Worm (Caenorhabditis elegans) whole organism, early embryonic: ENCODE results near the gene fbxa-13.

Experiments
- B0310.2 ChIP-seq: sonication (generic microtip); optimal IDR thresholded peaks from 2 replicates; lab custom pipeline; 2016; ENCODE audit warnings: mild to moderate bottlenecking, missing genetic modification characterization, missing compliant biosample characterization
- F13C5.2 ChIP-seq: sonication (generic microtip); optimal IDR thresholded peaks from 2 replicates; lab custom pipeline; 2017; ENCODE audit warnings: mild to moderate bottlenecking, missing genetic modification characterization, inconsistent platforms, missing compliant biosample characterization
- aly-1 ChIP-seq: sonication (generic microtip); optimal IDR thresholded peaks from 2 replicates; lab custom pipeline; 2016; ENCODE audit warnings: missing genetic modification characterization, missing compliant biosample characterization
- ama-1 ChIP-seq: fragments of 150-350 bp; optimal IDR thresholded peaks from 2 replicates; lab custom pipeline; 2014
- ceh-13 ChIP-seq: fragments of 200-800 bp; sonication (Bioruptor generic); optimal IDR thresholded peaks from 2 replicates; lab custom pipeline; 2018; ENCODE audit warnings: mild to moderate bottlenecking, missing genetic modification characterization, missing compliant biosample characterization
- ceh-36 ChIP-seq: sonication (generic microtip); optimal IDR thresholded peaks from 2 replicates; lab custom pipeline; 2016; ENCODE audit warnings: missing genetic modification characterization, inconsistent platforms, missing compliant biosample characterization
- ets-7 ChIP-seq: sonication (generic microtip); optimal IDR thresholded peaks from 2 replicates; lab custom pipeline; 2016; ENCODE audit warnings: missing genotype, missing genetic modification characterization, missing compliant biosample characterization
- flt-1 ChIP-seq: fragments of 200-800 bp; sonication (Bioruptor generic); IDR thresholded peaks from 2 replicates; pipeline ENCODE4 v1.3.6; 2022; ENCODE audit warnings: missing genetic modification characterization, missing compliant biosample characterization
- hmbx-1 ChIP-seq: sonication (generic microtip); optimal IDR thresholded peaks from 2 replicates; lab custom pipeline; 2016; ENCODE audit warnings: mild to moderate bottlenecking, missing genetic modification characterization, missing compliant biosample characterization
- hmg-4 ChIP-seq: fragments of 200-800 bp; sonication (Bioruptor generic); optimal IDR thresholded peaks from 2 replicates; lab custom pipeline; 2018; ENCODE audit warnings: mild to moderate bottlenecking, missing genetic modification characterization, missing compliant biosample characterization
- hnd-1 ChIP-seq: sonication (generic microtip); optimal IDR thresholded peaks from 2 replicates; lab custom pipeline; 2016; ENCODE audit warnings: missing genetic modification characterization, missing compliant biosample characterization
- pes-1 ChIP-seq: fragments of 200-800 bp; sonication (Bioruptor generic); IDR thresholded peaks from 2 replicates; pipeline ENCODE4 v1.3.6; 2022; ENCODE audit warnings: missing genetic modification reagents, missing genetic modification characterization, missing compliant biosample characterization
- scrt-1 ChIP-seq: fragments of 200-800 bp; sonication (Bioruptor generic); IDR thresholded peaks from 2 replicates; pipeline ENCODE4 v1.3.6; 2022; ENCODE audit warnings: missing genetic modification characterization, missing compliant biosample characterization
- tra-4 ChIP-seq: sonication (generic microtip); optimal IDR thresholded peaks from 2 replicates; lab custom pipeline; 2017; ENCODE audit warnings: missing genetic modification characterization, missing compliant biosample characterization

DNA sequence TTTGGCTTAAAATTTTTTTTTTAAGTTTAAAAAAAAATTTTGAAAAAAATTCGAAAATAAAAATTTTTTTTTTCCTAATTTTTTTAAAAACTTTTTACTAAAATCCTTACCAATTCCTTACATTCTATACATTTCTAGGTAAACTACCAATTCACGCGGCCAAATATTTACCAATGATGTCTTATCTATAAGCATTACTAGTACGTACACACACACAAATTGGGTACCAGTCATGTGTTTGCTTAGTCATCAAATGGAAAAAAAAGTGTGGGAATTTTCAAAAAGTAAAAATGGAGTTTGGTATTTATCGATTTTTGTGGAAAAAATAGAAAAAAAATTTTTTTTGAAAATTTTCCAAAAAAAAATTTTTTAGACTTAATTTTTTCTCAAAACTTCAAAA is 29.1 kb downstream of the fbxa-13 start, which contains the start of gene Y22D7AR.6:
- TF ChIP-seq ceh-13 (no peak), ama-1 (no peak), ceh-36 (tag; lab: Kevin White, UChicago) (no peak), aly-1 (tag; lab: Kevin White, UChicago) (no peak), B0310.2 (tag; lab: Kevin White, UChicago) (no peak), F13C5.2 (tag; lab: Kevin White, UChicago) (no peak), flt-1 (GFP tag; lab: Robert Waterston, UW) (no peak), scrt-1 (GFP tag; lab: Robert Waterston, UW) (no peak), pes-1 (no peak), hmg-4 (no peak), hnd-1 (no peak), hmbx-1 (tag; lab: Kevin White, UChicago) (no peak), tra-4 (tag; lab: Kevin White, UChicago) (no peak), ets-7 (tag; lab: Kevin White, UChicago) (no peak)
